Fruit fly (Drosophila melanogaster): ENCODE results near the gene psidin.
A peak's percentile ranks its signal among the peaks of the same experiment; 100 is the strongest.

Gene psidin

dm6 chr3R:19999474-19999873, 22.0 kb upstream of the psidin start (continued):
- TF ChIP-seq MESR4 (GFP tag; optimal IDR thresholded peaks at IDR 0.05) = no peak
- no peak for TF ChIP-seq CG6791 (GFP tag; IDR thresholded peaks at IDR 0.05; ENCODE audit: partially characterized antibody)
- TF ChIP-seq gfzf (GFP tag; optimal IDR thresholded peaks at IDR 0.05) = no peak
- peak; percentile 65 for TF ChIP-seq CG10366 (GFP tag; IDR thresholded peaks at IDR 0.05)
- TF ChIP-seq CG18476 (GFP tag; optimal IDR thresholded peaks at IDR 0.05) = peak; percentile 53
- no peak for TF ChIP-seq CG3838 (GFP tag; optimal IDR thresholded peaks at IDR 0.05)
- peak; percentile 47; the same call in 1 of the 3 replicates for TF ChIP-seq CG3726 (GFP tag; IDR thresholded peaks at IDR 0.05)
- peak; percentile 88 for TF ChIP-seq CG31441 (GFP tag; IDR thresholded peaks at IDR 0.05)
- TF ChIP-seq MBD-R2 (GFP tag; IDR thresholded peaks at IDR 0.05) = peak; percentile 35; the same call in 1 of the 2 replicates
- TF ChIP-seq sens-2 (GFP tag; IDR thresholded peaks at IDR 0.05) = 0 out of 2 replicates have a peak, but pooled peaks have one; percentile 24
- TF ChIP-seq stc (GFP tag; IDR thresholded peaks at IDR 0.05) = peak; percentile 87
- peak; percentile 83 for TF ChIP-seq CG34422 (GFP tag; IDR thresholded peaks at IDR 0.05)
- no peak for TF ChIP-seq kni (GFP tag; optimal IDR thresholded peaks at IDR 0.05)
- TF ChIP-seq ham (GFP tag; IDR thresholded peaks at IDR 0.05) = no peak
- peak; percentile 43 for TF ChIP-seq CG15011 (GFP tag; optimal IDR thresholded peaks at IDR 0.05)
- 0 out of 2 replicates have a peak, but pooled peaks have one; percentile 25 for TF ChIP-seq CG10321 (GFP tag; IDR thresholded peaks at IDR 0.05)
- TF ChIP-seq Xrp1 (GFP tag; IDR thresholded peaks at IDR 0.05) = peak; percentile 94
- peak; percentile 89 for TF ChIP-seq zfh1 (GFP tag; IDR thresholded peaks at IDR 0.05)
- TF ChIP-seq CG9876 (GFP tag; optimal IDR thresholded peaks at IDR 0.05) = no peak
- peak; percentile 19 for TF ChIP-seq chn (GFP tag; optimal IDR thresholded peaks at IDR 0.05)
- TF ChIP-seq zf30C (GFP tag; optimal IDR thresholded peaks at IDR 0.05) = no peak
- peak; percentile 85 for TF ChIP-seq CG32772 (GFP tag; IDR thresholded peaks at IDR 0.05)
- peak; percentile 8 for TF ChIP-seq CG11723 (GFP tag; optimal IDR thresholded peaks at IDR 0.05)
- TF ChIP-seq CG4424 (GFP tag; optimal IDR thresholded peaks at IDR 0.05) = peak; percentile 67
- TF ChIP-seq ATbp (GFP tag; optimal IDR thresholded peaks at IDR 0.05) = peak; percentile 71
- peak; percentile 13 for TF ChIP-seq Max (GFP tag; optimal IDR thresholded peaks at IDR 0.05)
- peak; percentile 72 for TF ChIP-seq onecut (GFP tag; IDR thresholded peaks at IDR 0.05)
- TF ChIP-seq CG1792 (GFP tag; optimal IDR thresholded peaks at IDR 0.05) = no peak
- peak; percentile 77 for TF ChIP-seq CG4730 (GFP tag; IDR thresholded peaks at IDR 0.05)
- no peak for TF ChIP-seq CG16863 (GFP tag; optimal IDR thresholded peaks at IDR 0.05)
- peak; percentile 78 for TF ChIP-seq CG14014 (GFP tag; IDR thresholded peaks at IDR 0.05)
- no peak for TF ChIP-seq Atf3 (GFP tag; optimal IDR thresholded peaks at IDR 0.05)
- TF ChIP-seq Oli (tag; optimal IDR thresholded peaks at IDR 0.05) = peak; percentile 80
- peak; percentile 62 for TF ChIP-seq CG10959 (GFP tag; IDR thresholded peaks at IDR 0.05)
- peak; percentile 79 for TF ChIP-seq CG7271 (tag; optimal IDR thresholded peaks at IDR 0.05)
- TF ChIP-seq br (optimal IDR thresholded peaks at IDR 0.05) = no peak
- TF ChIP-seq Dad (GFP tag; optimal IDR thresholded peaks at IDR 0.05) = no peak
- no peak; the same call in 2 of the 3 replicates for TF ChIP-seq Optix (GFP tag; IDR thresholded peaks at IDR 0.05)
- peak in 1 of 2 experiments; percentile 26 for TF ChIP-seq Pdp1 (GFP tag; optimal IDR thresholded peaks at IDR 0.05)
- TF ChIP-seq ara (GFP tag; IDR thresholded peaks at IDR 0.05) = peak; percentile 86
- peak; percentile 89 for TF ChIP-seq lab (GFP tag; optimal IDR thresholded peaks at IDR 0.05)
- peak; percentile 43 for TF ChIP-seq CG6654 (GFP tag; optimal IDR thresholded peaks at IDR 0.05)
- peak in 1 of 3 experiments; percentile 16 for TF ChIP-seq Stat92E (GFP tag; optimal IDR thresholded peaks at IDR 0.05)
- TF ChIP-seq CG15479 (GFP tag; optimal IDR thresholded peaks at IDR 0.05) = peak; percentile 38
- TF ChIP-seq bowl (GFP tag; IDR thresholded peaks at IDR 0.05) = peak; percentile 42; the same call in 1 of the 2 replicates
- no peak for TF ChIP-seq sna (GFP tag; IDR thresholded peaks at IDR 0.05; ENCODE audit: partially characterized antibody)
- peak; percentile 20 for TF ChIP-seq fd64A (GFP tag; optimal IDR thresholded peaks at IDR 0.05)
- TF ChIP-seq Trl (optimal IDR thresholded peaks at IDR 0.05) = no peak
- TF ChIP-seq Trl (GFP tag; optimal IDR thresholded peaks at IDR 0.05) = peak; percentile 14
- TF ChIP-seq HmgZ (tag; optimal IDR thresholded peaks at IDR 0.05) = peak; percentile 54
- peak; percentile 91 for TF ChIP-seq zen (tag; optimal IDR thresholded peaks at IDR 0.05)
- no peak; the same call in 1 of the 2 replicates for TF ChIP-seq dan (GFP tag; IDR thresholded peaks at IDR 0.05)

All from whole organism, embryonic.